Worm (Caenorhabditis elegans) whole organism, midembryonic: ENCODE data around the gene srz-20.

Source experiments
- T22C8.4 ChIP-seq: fragments of 200-800 bp; sonication (Bioruptor generic); IDR thresholded peaks from 2 replicates; pipeline ENCODE4 v1.3.6; 2022; ENCODE audit warnings: missing genetic modification characterization, missing compliant biosample characterization
- cog-1 ChIP-seq: sonication (generic microtip); optimal IDR thresholded peaks from 2 replicates; lab custom pipeline; 2016; ENCODE audit warnings: missing genetic modification characterization, missing compliant biosample characterization
- flt-1 ChIP-seq: fragments of 200-800 bp; sonication (Bioruptor generic); IDR thresholded peaks from 2 replicates; pipeline ENCODE4 v1.3.6; 2022; ENCODE audit warnings: missing genetic modification characterization, missing compliant biosample characterization
- klf-2 ChIP-seq: fragments of 200-800 bp; sonication (Bioruptor generic); conservative IDR thresholded peaks from 2 replicates; pipeline ENCODE4 v1.3.6; 2022; ENCODE audit warnings: missing genetic modification reagents, missing genetic modification characterization, missing compliant biosample characterization
- med-1 ChIP-seq: sonication (generic microtip); optimal IDR thresholded peaks from 2 replicates; lab custom pipeline; 2017; ENCODE audit warnings: missing genetic modification characterization, mild to moderate bottlenecking, missing compliant biosample characterization, antibody characterized with exemption, missing genetic modification reagents; ENCODE audit not compliant: insufficient read depth
- ref-1 ChIP-seq: fragments of 200-800 bp; sonication (Bioruptor generic); conservative IDR thresholded peaks from 2 replicates; pipeline ENCODE4 v1.3.6; 2022; ENCODE audit warnings: missing genetic modification reagents, missing genetic modification characterization, missing compliant biosample characterization
- tab-1 ChIP-seq: fragments of 200-800 bp; sonication (Bioruptor generic); IDR thresholded peaks from 2 replicates; pipeline ENCODE4 v1.3.6; 2022; ENCODE audit warnings: missing genetic modification characterization, missing compliant biosample characterization
- ztf-23 ChIP-seq: fragments of 200-800 bp; sonication (Bioruptor generic); IDR thresholded peaks from 2 replicates; pipeline ENCODE4 v1.3.6; 2022; ENCODE audit warnings: missing genetic modification reagents, missing genetic modification characterization, missing compliant biosample characterization
- ztf-29 ChIP-seq: fragments of 200-800 bp; sonication (Bioruptor generic); IDR thresholded peaks from 2 replicates; pipeline ENCODE4 v1.3.6; 2022; ENCODE audit warnings: missing genetic modification reagents, missing genetic modification characterization, missing compliant biosample characterization

ce11 chrIV:3943003-3943402, 27.6 kb downstream of the srz-20 start, which contains the start of gene Y46C8AL.11:
- no peak for TF ChIP-seq ztf-23 (GFP tag; lab: Robert Waterston, UW)
- TF ChIP-seq flt-1: no peak
- no peak for TF ChIP-seq cog-1 (tag; lab: Kevin White, UChicago)
- no peak for TF ChIP-seq med-1
- TF ChIP-seq tab-1 (GFP tag; lab: Robert Waterston, UW): no peak
- no peak for TF ChIP-seq ztf-29 (GFP tag; lab: Robert Waterston, UW)
- no peak for TF ChIP-seq klf-2 (GFP tag; lab: Robert Waterston, UW)
- TF ChIP-seq T22C8.4: no peak
- no peak for TF ChIP-seq ref-1 (GFP tag; lab: Robert Waterston, UW)
